Fruit fly (Drosophila melanogaster) whole organism, embryonic: Measurements from ENCODE around the gene Irc.

Experiments used
- Atf6 ChIP-seq: fragments of 200-800 bp; sonication (Bioruptor generic); IDR thresholded peaks from 2 replicates; pipeline ENCODE4 v1.3.6; 2022; ENCODE audit warnings: missing biosample characterization, missing genetic modification characterization
- CG10209 ChIP-seq: fragments of 200-800 bp; sonication (Bioruptor generic); optimal IDR thresholded peaks from 3 replicates; lab custom pipeline; 2017; ENCODE audit warnings: missing biosample characterization, mild to moderate bottlenecking, missing genetic modification characterization, missing genetic modification reagents
- CG1233 ChIP-seq: fragments of 200-800 bp; sonication (Bioruptor generic); optimal IDR thresholded peaks from 4 replicates; lab custom pipeline; 2018; ENCODE audit warnings: missing biosample characterization, mild to moderate bottlenecking, missing genetic modification characterization
- CG13123 ChIP-seq: fragments of 200-800 bp; sonication (Bioruptor generic); optimal IDR thresholded peaks from 2 replicates; lab custom pipeline; 2016; ENCODE audit warnings: missing biosample characterization, missing genetic modification characterization
- CG14050 ChIP-seq: fragments of 200-800 bp; sonication (Bioruptor generic); IDR thresholded peaks from 3 replicates; pipeline ENCODE4 v1.3.6; 2022; ENCODE audit warnings: missing biosample characterization, missing genetic modification characterization
- CG14667 ChIP-seq: fragments of 200-800 bp; sonication (Bioruptor generic); IDR thresholded peaks from 2 replicates; pipeline ENCODE4 v1.3.6; 2022; ENCODE audit warnings: missing biosample characterization, missing genetic modification characterization
- CG15073 ChIP-seq: fragments of 200-800 bp; sonication (Bioruptor generic); optimal IDR thresholded peaks from 2 replicates; lab custom pipeline; 2016; ENCODE audit warnings: missing biosample characterization, missing genetic modification characterization
- CG15514 ChIP-seq: fragments of 200-800 bp; sonication (Bioruptor generic); optimal IDR thresholded peaks from 3 replicates; lab custom pipeline; 2017; ENCODE audit warnings: missing biosample characterization, missing genetic modification characterization, mild to moderate bottlenecking, moderate library complexity, missing genetic modification reagents
- CG15601 ChIP-seq: fragments of 200-800 bp; sonication (Bioruptor generic); optimal IDR thresholded peaks from 3 replicates; lab custom pipeline; 2019; ENCODE audit warnings: missing biosample characterization, mild to moderate bottlenecking, missing genetic modification characterization, moderate library complexity
- CG17568 ChIP-seq: fragments of 200-800 bp; sonication (Bioruptor generic); optimal IDR thresholded peaks from 2 replicates; lab custom pipeline; 2018; ENCODE audit warnings: missing biosample characterization, mild to moderate bottlenecking, missing genetic modification characterization, moderate library complexity
- CG17912 ChIP-seq: fragments of 200-800 bp; sonication (Bioruptor generic); optimal IDR thresholded peaks from 2 replicates; lab custom pipeline; 2018; ENCODE audit warnings: missing biosample characterization, mild to moderate bottlenecking, missing genetic modification characterization
- CG18011 ChIP-seq: fragments of 200-800 bp; sonication (Bioruptor generic); optimal IDR thresholded peaks from 2 replicates; lab custom pipeline; 2017; ENCODE audit warnings: missing biosample characterization, missing genetic modification characterization, mild to moderate bottlenecking, moderate library complexity, missing genotype
- CG18262 ChIP-seq: fragments of 200-800 bp; optimal IDR thresholded peaks from 3 replicates; lab custom pipeline; 2019; ENCODE audit warnings: missing biosample characterization, mild to moderate bottlenecking, missing genetic modification characterization, moderate library complexity
- CG18619 ChIP-seq: fragments of 200-800 bp; sonication (Bioruptor generic); optimal IDR thresholded peaks from 3 replicates; lab custom pipeline; 2017; ENCODE audit warnings: missing biosample characterization, mild to moderate bottlenecking, missing genetic modification characterization
- CG3065 ChIP-seq: fragments of 200-800 bp; sonication (Bioruptor generic); optimal IDR thresholded peaks from 2 replicates; lab custom pipeline; 2016; ENCODE audit warnings: missing biosample characterization, missing genetic modification characterization
- CG4328 ChIP-seq: fragments of 200-800 bp; sonication (Bioruptor generic); optimal IDR thresholded peaks from 3 replicates; lab custom pipeline; 2017; ENCODE audit warnings: missing biosample characterization, missing genetic modification reagents, missing genetic modification characterization
- CG4424 ChIP-seq: fragments of 200-800 bp; sonication (Bioruptor generic); optimal IDR thresholded peaks from 3 replicates; lab custom pipeline; 2016; ENCODE audit warnings: missing biosample characterization, missing genetic modification characterization
- CG4820 ChIP-seq: fragments of 200-800 bp; sonication (Bioruptor generic); optimal IDR thresholded peaks from 3 replicates; lab custom pipeline; 2016; ENCODE audit warnings: missing biosample characterization, missing genetic modification characterization
- CG6683 ChIP-seq: fragments of 200-800 bp; sonication (Bioruptor generic); optimal IDR thresholded peaks from 2 replicates; lab custom pipeline; 2017; ENCODE audit warnings: missing biosample characterization, mild to moderate bottlenecking, missing genetic modification characterization, missing genetic modification reagents
- CG7963 ChIP-seq: fragments of 200-800 bp; sonication (Bioruptor generic); IDR thresholded peaks from 3 replicates; pipeline ENCODE4 v1.3.6; 2022; ENCODE audit warnings: missing biosample characterization, missing genetic modification characterization; ENCODE audit not compliant: partially characterized antibody
- CTCF ChIP-seq: fragments of 200-800 bp; sonication (Bioruptor generic); optimal IDR thresholded peaks from 2 replicates; lab custom pipeline; 2017; ENCODE audit warnings: missing biosample characterization, mild to moderate bottlenecking, missing genetic modification characterization, moderate library complexity
- Dll ChIP-seq: fragments of 200-800 bp; sonication (Bioruptor generic); IDR thresholded peaks from 4 replicates; pipeline ENCODE4 v1.3.6; 2022; ENCODE audit warnings: missing biosample characterization, missing genetic modification characterization; ENCODE audit not compliant: partially characterized antibody
- Dref ChIP-seq: fragments of 200-800 bp; sonication (Bioruptor generic); IDR thresholded peaks from 2 replicates; pipeline ENCODE4 v1.3.6; 2022; ENCODE audit warnings: missing biosample characterization, missing genetic modification characterization
- E2f1 ChIP-seq: fragments of 200-800 bp; sonication (Bioruptor generic); IDR thresholded peaks from 2 replicates; pipeline ENCODE4 v1.3.6; 2022; ENCODE audit warnings: missing biosample characterization, missing genetic modification characterization
- GATAe ChIP-seq: fragments of 200-800 bp; sonication (Bioruptor generic); conservative IDR thresholded peaks from 2 replicates; pipeline ENCODE4 v1.3.6; 2022; ENCODE audit warnings: missing biosample characterization, missing genetic modification characterization
- Hey ChIP-seq: fragments of 200-800 bp; sonication (Bioruptor generic); optimal IDR thresholded peaks from 3 replicates; lab custom pipeline; 2018; ENCODE audit warnings: missing biosample characterization, mild to moderate bottlenecking, missing genetic modification characterization
- Hmx ChIP-seq: fragments of 200-800 bp; sonication (Bioruptor generic); optimal IDR thresholded peaks from 2 replicates; lab custom pipeline; 2016; ENCODE audit warnings: missing biosample characterization, missing genetic modification characterization
- Lpt ChIP-seq: fragments of >200 bp; optimal IDR thresholded peaks from 2 replicates; lab custom pipeline; 2018; ENCODE audit warnings: missing biosample characterization, missing genetic modification characterization
- Mad ChIP-seq: fragments of 200-800 bp; sonication (Bioruptor generic); optimal IDR thresholded peaks from 2 replicates; lab custom pipeline; 2016; ENCODE audit warnings: missing biosample characterization, missing genetic modification characterization
- Med ChIP-seq: fragments of 200-800 bp; sonication (Bioruptor generic); peaks from one replicate; lab custom pipeline; 2016; ENCODE audit warnings: missing biosample characterization, missing genetic modification characterization, mild to moderate bottlenecking, inconsistent platforms, moderate library complexity
- Myb ChIP-seq: fragments of 200-800 bp; sonication (Bioruptor generic); optimal IDR thresholded peaks from 2 replicates; lab custom pipeline; 2016; ENCODE audit warnings: missing biosample characterization, missing genetic modification characterization
- Optix ChIP-seq: fragments of 200-800 bp; sonication (Bioruptor generic); IDR thresholded peaks from 3 replicates; pipeline ENCODE4 v1.3.6; 2022; ENCODE audit warnings: missing biosample characterization, missing genetic modification characterization
- Rfx ChIP-seq: fragments of 200-800 bp; sonication (Bioruptor generic); IDR thresholded peaks from 2 replicates; pipeline ENCODE4 v1.3.6; 2022; ENCODE audit warnings: missing biosample characterization, missing genetic modification characterization
- Sry-β ChIP-seq: fragments of 200-800 bp; sonication (Bioruptor generic); optimal IDR thresholded peaks from 2 replicates; lab custom pipeline; 2018; ENCODE audit warnings: missing biosample characterization, mild to moderate bottlenecking, missing genetic modification characterization, moderate library complexity
- Usf ChIP-seq: fragments of 200-800 bp; sonication (Bioruptor generic); optimal IDR thresholded peaks from 2 replicates; lab custom pipeline; 2017; ENCODE audit warnings: missing genotype, missing biosample characterization, missing genetic modification characterization
- bab2 ChIP-seq: fragments of 200-800 bp; sonication (Bioruptor generic); optimal IDR thresholded peaks from 2 replicates; lab custom pipeline; 2016; ENCODE audit warnings: missing biosample characterization, missing genetic modification characterization
- bowl ChIP-seq: fragments of 200-800 bp; sonication (Bioruptor generic); IDR thresholded peaks from 2 replicates; pipeline ENCODE4 v1.3.6; 2022; ENCODE audit warnings: missing biosample characterization, missing genetic modification characterization
- br ChIP-seq: fragments of >200 bp; optimal IDR thresholded peaks from 2 replicates; lab custom pipeline; 2017
- crc ChIP-seq: fragments of 200-800 bp; sonication (Bioruptor generic); optimal IDR thresholded peaks from 2 replicates; lab custom pipeline; 2016; ENCODE audit warnings: missing biosample characterization, missing genetic modification characterization
- crol ChIP-seq: fragments of 200-800 bp; sonication (Bioruptor generic); IDR thresholded peaks from 2 replicates; pipeline ENCODE4 v1.3.6; 2022; ENCODE audit warnings: missing biosample characterization, missing genetic modification characterization
- da ChIP-seq: fragments of 200-800 bp; sonication (Bioruptor generic); optimal IDR thresholded peaks from 2 replicates; lab custom pipeline; 2016; ENCODE audit warnings: missing biosample characterization, missing genetic modification characterization
- gem ChIP-seq: fragments of 200-800 bp; sonication (Bioruptor generic); optimal IDR thresholded peaks from 2 replicates; lab custom pipeline; 2019; ENCODE audit warnings: missing biosample characterization, mild to moderate bottlenecking, missing genetic modification characterization, moderate library complexity
- kni ChIP-seq: fragments of 200-800 bp; sonication (Bioruptor generic); optimal IDR thresholded peaks from 3 replicates; lab custom pipeline; 2017; ENCODE audit warnings: mild to moderate bottlenecking, missing biosample characterization, missing genetic modification reagents, missing genetic modification characterization
- lbe ChIP-seq: fragments of 200-800 bp; sonication (Bioruptor generic); optimal IDR thresholded peaks from 2 replicates; lab custom pipeline; 2016; ENCODE audit warnings: missing biosample characterization, mild to moderate bottlenecking, missing genetic modification characterization
- lmd ChIP-seq: fragments of 200-800 bp; sonication (Bioruptor generic); IDR thresholded peaks from 2 replicates; pipeline ENCODE4 v1.3.6; 2022; ENCODE audit warnings: missing biosample characterization, missing genetic modification characterization
- nerfin-1 ChIP-seq: fragments of 200-800 bp; sonication (Bioruptor generic); optimal IDR thresholded peaks from 3 replicates; lab custom pipeline; 2019; ENCODE audit warnings: missing biosample characterization, mild to moderate bottlenecking, missing genetic modification characterization, moderate library complexity
- odd ChIP-seq: fragments of 200-800 bp; sonication (Bioruptor generic); optimal IDR thresholded peaks from 2 replicates; lab custom pipeline; 2017; ENCODE audit warnings: missing biosample characterization, mild to moderate bottlenecking, missing genetic modification characterization
- ro ChIP-seq: fragments of 200-800 bp; sonication (Bioruptor generic); IDR thresholded peaks from 2 replicates; pipeline ENCODE4 v1.3.6; 2022; ENCODE audit warnings: missing biosample characterization, missing genetic modification characterization
- schlank ChIP-seq: fragments of 200-800 bp; sonication (Bioruptor generic); optimal IDR thresholded peaks from 2 replicates; lab custom pipeline; 2018; ENCODE audit warnings: missing biosample characterization, mild to moderate bottlenecking, missing genetic modification characterization
- tx ChIP-seq: fragments of 200-800 bp; sonication (Bioruptor generic); optimal IDR thresholded peaks from 2 replicates; lab custom pipeline; 2016; ENCODE audit warnings: missing biosample characterization, missing genetic modification characterization

Gene Irc

dm6 chr3R:16969361-16970355 is 33.0 kb upstream of the Irc start (continued):
- TF ChIP-seq GATAe (GFP tag; lab: Robert Waterston, UW) (peak; percentile 80), CG13123 (no peak), CG17912 (peak; percentile 1), CG15073 (no peak), CG18262 (tag; lab: Kevin White, UChicago) (peak; percentile 77), Mad (GFP tag; lab: Kevin White, UChicago) (peak; percentile 9), lmd (peak; percentile 56; the same call in 1 of the 2 replicates), bowl (GFP tag; lab: Robert Waterston, UW) (no peak), Lpt (GFP tag; lab: Kevin White, UChicago) (no peak), tx (GFP tag; lab: Kevin White, UChicago) (peak; percentile 31), crc (GFP tag; lab: Kevin White, UChicago) (no peak), Dll (GFP tag; lab: Robert Waterston, UW) (no peak), CG14050 (GFP tag; lab: Robert Waterston, UW) (peak; percentile 31; the same call in 1 of the 3 replicates), CG14667 (GFP tag; lab: Robert Waterston, UW) (peak; percentile 28; the same call in 1 of the 2 replicates), bab2 (GFP tag; lab: Kevin White, UChicago) (peak; percentile 10), ro (GFP tag; lab: Robert Waterston, UW) (0 out of 2 replicates have a peak, but pooled peaks have one; percentile 32), CG17568 (GFP tag; lab: Kevin White, UChicago) (peak; percentile 5), Dref (GFP tag; lab: Robert Waterston, UW) (no peak), CTCF (GFP tag; lab: Kevin White, UChicago) (peak; percentile 97), E2f1 (GFP tag; lab: Robert Waterston, UW) (peak; percentile 90), Med (GFP tag; lab: Kevin White, UChicago) (peak; percentile 78), da (GFP tag; lab: Kevin White, UChicago) (no peak), CG4820 (GFP tag; lab: Kevin White, UChicago) (peak; percentile 48), CG18011 (GFP tag; lab: Kevin White, UChicago) (no peak), schlank (no peak), Optix (GFP tag; lab: Robert Waterston, UW) (no peak), Atf6 (GFP tag; lab: Robert Waterston, UW) (peak; percentile 75), nerfin-1 (peak; percentile 62), odd (no peak), Hey (tag; lab: Kevin White, UChicago) (no peak), crol (GFP tag; lab: Robert Waterston, UW) (peak; percentile 48; the same call in 1 of the 2 replicates), CG4424 (peak; percentile 63), CG10209 (GFP tag; lab: Kevin White, UChicago) (peak; percentile 59), CG1233 (GFP tag; lab: Kevin White, UChicago) (peak; percentile 68), CG3065 (GFP tag; lab: Kevin White, UChicago) (no peak), CG4328 (GFP tag; lab: Kevin White, UChicago) (peak; percentile 32), CG15514 (GFP tag; lab: Kevin White, UChicago) (peak; percentile 45), CG15601 (tag; lab: Kevin White, UChicago) (peak; percentile 74), kni (GFP tag; lab: Kevin White, UChicago) (peak; percentile 65), Rfx (peak; percentile 78), Sry-β (GFP tag; lab: Kevin White, UChicago) (no peak), lbe (GFP tag; lab: Kevin White, UChicago) (no peak), Usf (GFP tag; lab: Kevin White, UChicago) (no peak), CG18619 (GFP tag; lab: Kevin White, UChicago) (peak; percentile 70), CG7963 (GFP tag; lab: Robert Waterston, UW) (no peak), Myb (GFP tag; lab: Kevin White, UChicago) (peak; percentile 38), Hmx (GFP tag; lab: Kevin White, UChicago) (no peak), br (lab: Kevin White, UChicago) (no peak), gem (tag; lab: Kevin White, UChicago) (peak; percentile 84), CG6683 (GFP tag; lab: Kevin White, UChicago) (no peak)
